Worm (Caenorhabditis elegans) whole organism, late embryonic: Measurements from ENCODE around the gene spe-36.

Experiments used
- C08G9.2 ChIP-seq: sonication (generic microtip); optimal IDR thresholded peaks from 2 replicates; lab custom pipeline; 2016; ENCODE audit warnings: mild to moderate bottlenecking, missing genetic modification characterization, moderate library complexity, missing compliant biosample characterization
- C38D4.7 ChIP-seq: fragments of 200-800 bp; sonication (Bioruptor generic); optimal IDR thresholded peaks from 2 replicates; lab custom pipeline; 2018; ENCODE audit warnings: mild to moderate bottlenecking, missing genetic modification characterization, moderate library complexity, missing compliant biosample characterization
- K02D7.2 ChIP-seq: sonication (generic microtip); optimal IDR thresholded peaks from 2 replicates; lab custom pipeline; 2017; ENCODE audit warnings: mild to moderate bottlenecking, missing genetic modification characterization, missing compliant biosample characterization
- K09A11.1 ChIP-seq: sonication (generic microtip); optimal IDR thresholded peaks from 2 replicates; lab custom pipeline; 2017; ENCODE audit warnings: antibody characterized with exemption, mild to moderate bottlenecking, missing genetic modification characterization, missing compliant biosample characterization; ENCODE audit not compliant: insufficient read depth
- T23F11.4 ChIP-seq: fragments of 200-800 bp; sonication (Bioruptor generic); optimal IDR thresholded peaks from 2 replicates; lab custom pipeline; 2018; ENCODE audit warnings: mild to moderate bottlenecking, missing genetic modification characterization, missing compliant biosample characterization
- Y22D7AL.16 ChIP-seq: sonication (generic microtip); optimal IDR thresholded peaks from 2 replicates; lab custom pipeline; 2016; ENCODE audit warnings: missing genetic modification characterization, missing compliant biosample characterization
- ahr-1 ChIP-seq: sonication (generic microtip); optimal IDR thresholded peaks from 2 replicates; lab custom pipeline; 2016; ENCODE audit warnings: missing genetic modification characterization, missing compliant biosample characterization
- ceh-14 ChIP-seq: sonication (generic microtip); optimal IDR thresholded peaks from 2 replicates; lab custom pipeline; 2016; ENCODE audit warnings: missing genotype, missing genetic modification characterization, missing compliant biosample characterization
- ceh-19 ChIP-seq: fragments of 200-800 bp; sonication (Bioruptor generic); optimal IDR thresholded peaks from 2 replicates; lab custom pipeline; 2018; ENCODE audit warnings: mild to moderate bottlenecking, missing genetic modification characterization, missing compliant biosample characterization
- ceh-22 ChIP-seq: sonication (generic microtip); optimal IDR thresholded peaks from 2 replicates; lab custom pipeline; 2017; ENCODE audit warnings: missing biosample characterization, missing genetic modification characterization
- ceh-24 ChIP-seq: sonication (generic microtip); optimal IDR thresholded peaks from 2 replicates; lab custom pipeline; 2016; ENCODE audit warnings: mild to moderate bottlenecking, missing genetic modification characterization, missing compliant biosample characterization
- ceh-34 ChIP-seq: sonication (generic microtip); optimal IDR thresholded peaks from 2 replicates; lab custom pipeline; 2016; ENCODE audit warnings: mild to moderate bottlenecking, missing genetic modification characterization, missing compliant biosample characterization
- ceh-45 ChIP-seq: fragments of 200-800 bp; sonication (Bioruptor generic); IDR thresholded peaks from 2 replicates; pipeline ENCODE4 v1.3.6; 2022; ENCODE audit warnings: missing genetic modification reagents, missing genetic modification characterization, missing compliant biosample characterization
- ceh-48 ChIP-seq: sonication (generic microtip); optimal IDR thresholded peaks from 2 replicates; lab custom pipeline; 2016; ENCODE audit warnings: missing genetic modification characterization, inconsistent platforms, missing compliant biosample characterization
- dmd-4 ChIP-seq: sonication (generic microtip); optimal IDR thresholded peaks from 2 replicates; lab custom pipeline; 2016; ENCODE audit warnings: borderline replicate concordance, missing genetic modification characterization, missing compliant biosample characterization
- elt-4 ChIP-seq: sonication (generic microtip); optimal IDR thresholded peaks from 2 replicates; lab custom pipeline; 2016; ENCODE audit warnings: missing genetic modification characterization, missing compliant biosample characterization
- ets-4 ChIP-seq: sonication (generic microtip); optimal IDR thresholded peaks from 2 replicates; lab custom pipeline; 2016; ENCODE audit warnings: missing genetic modification characterization, missing compliant biosample characterization
- fax-1 ChIP-seq: sonication (generic microtip); optimal IDR thresholded peaks from 2 replicates; lab custom pipeline; 2016; ENCODE audit warnings: missing genotype, missing genetic modification characterization, missing compliant biosample characterization
- fkh-6 ChIP-seq: sonication (generic microtip); optimal IDR thresholded peaks from 2 replicates; lab custom pipeline; 2016; ENCODE audit warnings: missing genetic modification characterization, missing compliant biosample characterization
- hlh-13 ChIP-seq: fragments of 200-800 bp; sonication (Bioruptor generic); optimal IDR thresholded peaks from 2 replicates; lab custom pipeline; 2018; ENCODE audit warnings: mild to moderate bottlenecking, missing genetic modification characterization, missing compliant biosample characterization
- hlh-15 ChIP-seq: sonication (generic microtip); optimal IDR thresholded peaks from 2 replicates; lab custom pipeline; 2016; ENCODE audit warnings: missing genetic modification characterization, missing compliant biosample characterization
- hlh-6 ChIP-seq: sonication (generic microtip); optimal IDR thresholded peaks from 2 replicates; lab custom pipeline; 2016; ENCODE audit warnings: missing genotype, missing genetic modification characterization, missing compliant biosample characterization
- hlh-8 ChIP-seq: sonication (generic microtip); optimal IDR thresholded peaks from 2 replicates; lab custom pipeline; 2016; ENCODE audit warnings: missing genotype, missing genetic modification characterization, missing compliant biosample characterization
- mec-3 ChIP-seq: sonication (generic microtip); optimal IDR thresholded peaks from 2 replicates; lab custom pipeline; 2016; ENCODE audit warnings: borderline replicate concordance, missing genetic modification characterization, missing compliant biosample characterization
- nfya-1 ChIP-seq: sonication (generic microtip); optimal IDR thresholded peaks from 2 replicates; lab custom pipeline; 2017; ENCODE audit warnings: missing genetic modification characterization, mild to moderate bottlenecking, missing compliant biosample characterization, antibody characterized with exemption, moderate library complexity
- nhr-11 ChIP-seq: fragments of 150-350 bp; optimal IDR thresholded peaks from 2 replicates; lab custom pipeline; 2014; ENCODE audit warnings: missing biosample characterization, missing genetic modification characterization
- nhr-232 ChIP-seq: sonication (generic microtip); optimal IDR thresholded peaks from 2 replicates; lab custom pipeline; 2016; ENCODE audit warnings: missing genetic modification characterization, missing compliant biosample characterization
- pat-9 ChIP-seq: fragments of 200-800 bp; sonication (Bioruptor generic); optimal IDR thresholded peaks from 2 replicates; lab custom pipeline; 2018; ENCODE audit warnings: mild to moderate bottlenecking, missing genetic modification characterization, moderate library complexity, missing compliant biosample characterization
- pha-2 ChIP-seq: sonication (generic microtip); optimal IDR thresholded peaks from 2 replicates; lab custom pipeline; 2017; ENCODE audit warnings: mild to moderate bottlenecking, missing genetic modification characterization, missing compliant biosample characterization
- pha-4 ChIP-seq: fragments of 150-350 bp; optimal IDR thresholded peaks from 2 replicates; lab custom pipeline; 2018; ENCODE audit warnings: missing biosample characterization, missing genetic modification reagents, missing genetic modification characterization
- pqm-1 ChIP-seq: sonication (generic microtip); optimal IDR thresholded peaks from 2 replicates; lab custom pipeline; 2016; ENCODE audit warnings: missing genetic modification characterization, missing compliant biosample characterization
- ref-2 ChIP-seq: sonication (generic microtip); optimal IDR thresholded peaks from 2 replicates; lab custom pipeline; 2016; ENCODE audit warnings: missing genetic modification characterization, missing compliant biosample characterization
- rnt-1 ChIP-seq: sonication (generic microtip); optimal IDR thresholded peaks from 2 replicates; lab custom pipeline; 2016; ENCODE audit warnings: missing genetic modification characterization, missing compliant biosample characterization
- sox-2 ChIP-seq: fragments of 200-800 bp; sonication (Bioruptor generic); IDR thresholded peaks from 2 replicates; pipeline ENCODE4 v1.3.6; 2022; ENCODE audit warnings: missing genetic modification reagents, missing genetic modification characterization, missing compliant biosample characterization
- sox-4 ChIP-seq: sonication (generic microtip); optimal IDR thresholded peaks from 2 replicates; lab custom pipeline; 2017; ENCODE audit warnings: mild to moderate bottlenecking, missing genetic modification characterization, inconsistent platforms, missing compliant biosample characterization
- syd-9 ChIP-seq: sonication (generic microtip); optimal IDR thresholded peaks from 2 replicates; lab custom pipeline; 2016; ENCODE audit warnings: mild to moderate bottlenecking, missing genetic modification characterization, moderate library complexity, missing compliant biosample characterization
- tbx-2 ChIP-seq: sonication (generic microtip); optimal IDR thresholded peaks from 2 replicates; lab custom pipeline; 2016; ENCODE audit warnings: missing genetic modification characterization, missing compliant biosample characterization
- tbx-7 ChIP-seq: sonication (generic microtip); optimal IDR thresholded peaks from 2 replicates; lab custom pipeline; 2016; ENCODE audit warnings: missing genotype, missing genetic modification characterization, missing compliant biosample characterization
- ttx-3 ChIP-seq: sonication (generic microtip); optimal IDR thresholded peaks from 2 replicates; lab custom pipeline; 2016; ENCODE audit warnings: missing genetic modification reagents, missing genetic modification characterization, missing compliant biosample characterization
- unc-42 ChIP-seq: sonication (generic microtip); optimal IDR thresholded peaks from 2 replicates; lab custom pipeline; 2016; ENCODE audit warnings: missing genotype, missing genetic modification characterization, missing compliant biosample characterization
- unc-86 ChIP-seq: sonication (generic microtip); optimal IDR thresholded peaks from 2 replicates; lab custom pipeline; 2016; ENCODE audit warnings: missing genetic modification characterization, missing compliant biosample characterization

The spe-36 gene

DNA sequence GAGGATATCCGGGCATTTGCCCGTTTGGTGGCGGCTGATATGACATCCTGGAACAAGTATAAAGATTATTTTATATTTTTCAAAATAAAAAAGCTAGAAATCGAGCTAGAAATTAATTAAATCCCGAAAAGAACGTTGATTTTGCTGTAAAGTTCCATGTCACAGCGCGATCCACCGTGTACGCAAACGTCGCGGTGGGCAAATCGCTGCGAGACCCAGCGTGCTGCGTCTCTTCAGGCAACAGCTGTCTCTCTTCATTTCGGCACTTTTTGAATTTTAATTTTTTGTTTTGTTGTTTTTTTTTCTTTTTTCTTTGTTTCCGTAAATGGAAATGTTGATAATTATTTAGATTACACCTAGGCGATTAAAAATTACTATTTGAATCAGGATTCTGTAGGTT is 25.9 kb downstream of the spe-36 start, which contains the start of gene sec-24.1 (continued):
- no peak for TF ChIP-seq hlh-8
- no peak for TF ChIP-seq fkh-6 (tag; lab: Kevin White, UChicago)
- TF ChIP-seq pat-9 (tag; lab: Kevin White, UChicago), result peak; percentile 51
- no peak for TF ChIP-seq pha-4 (tag; lab: Kevin White, UChicago)
- TF ChIP-seq ttx-3 (tag; lab: Kevin White, UChicago), result no peak
- peak; percentile 75 for TF ChIP-seq tbx-2
- TF ChIP-seq ref-2, result no peak
- no peak for TF ChIP-seq syd-9 (tag; lab: Kevin White, UChicago)
- TF ChIP-seq mec-3 (tag; lab: Kevin White, UChicago), result no peak
- TF ChIP-seq unc-42 (tag; lab: Kevin White, UChicago), result peak; percentile 3
- peak; percentile 7 for TF ChIP-seq rnt-1 (tag; lab: Kevin White, UChicago)
- TF ChIP-seq C38D4.7 (GFP tag; lab: Kevin White, UChicago), result no peak
- TF ChIP-seq tbx-7 (tag; lab: Kevin White, UChicago), result no peak
- peak; percentile 94 for TF ChIP-seq nfya-1
- TF ChIP-seq ceh-34 (tag; lab: Kevin White, UChicago), result no peak
- TF ChIP-seq hlh-13 (GFP tag; lab: Kevin White, UChicago), result no peak
- TF ChIP-seq sox-2 (GFP tag; lab: Robert Waterston, UW), result no peak
- TF ChIP-seq Y22D7AL.16 (tag; lab: Kevin White, UChicago), result no peak
- no peak for TF ChIP-seq pha-2
- TF ChIP-seq ceh-19 (GFP tag; lab: Kevin White, UChicago), result no peak
- no peak for TF ChIP-seq ahr-1 (tag; lab: Kevin White, UChicago)
- no peak for TF ChIP-seq nhr-232
- TF ChIP-seq pqm-1, result no peak
- peak; percentile 17 for TF ChIP-seq ets-4 (tag; lab: Kevin White, UChicago)
- TF ChIP-seq K09A11.1 (tag; lab: Kevin White, UChicago), result peak; percentile 59
- TF ChIP-seq hlh-15, result no peak
- no peak for TF ChIP-seq ceh-48 (tag; lab: Kevin White, UChicago)
- no peak for TF ChIP-seq unc-86 (tag; lab: Kevin White, UChicago)
- no peak for TF ChIP-seq ceh-24
- no peak for TF ChIP-seq ceh-22 (tag; lab: Kevin White, UChicago)
- no peak for TF ChIP-seq nhr-11
- no peak for TF ChIP-seq hlh-6 (tag; lab: Kevin White, UChicago)
- TF ChIP-seq K02D7.2 (tag; lab: Kevin White, UChicago), result no peak
- TF ChIP-seq ceh-14 (tag; lab: Kevin White, UChicago), result no peak
- no peak for TF ChIP-seq T23F11.4 (GFP tag; lab: Kevin White, UChicago)
- no peak for TF ChIP-seq sox-4
- no peak for TF ChIP-seq fax-1 (tag; lab: Kevin White, UChicago)

DNA sequence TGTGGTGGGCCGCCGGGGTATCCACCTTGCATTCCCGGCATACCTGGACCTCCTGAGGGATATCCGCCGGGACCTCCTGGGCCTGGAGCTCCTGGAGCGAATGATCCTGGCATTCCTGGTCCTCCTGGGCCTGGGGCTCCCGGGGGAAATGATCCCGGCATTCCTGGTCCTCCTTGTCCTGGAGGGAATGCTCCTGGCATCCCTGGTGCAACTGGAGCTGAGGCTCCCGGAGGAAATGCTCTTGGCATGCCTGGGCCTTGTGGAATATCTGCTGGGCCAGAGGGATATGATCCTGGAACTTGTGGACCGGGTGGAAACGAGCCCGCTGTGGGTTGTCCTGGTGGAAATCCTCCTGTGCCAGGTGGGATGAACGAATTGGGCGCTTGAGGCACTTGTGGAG is 27.0 kb downstream of the spe-36 start:
- TF ChIP-seq dmd-4 (tag; lab: Kevin White, UChicago), result no peak
- TF ChIP-seq ceh-34 (tag; lab: Kevin White, UChicago), result no peak
- no peak for TF ChIP-seq ceh-45 (GFP tag; lab: Robert Waterston, UW)
- no peak for TF ChIP-seq fax-1 (tag; lab: Kevin White, UChicago)
- peak; percentile 87 for TF ChIP-seq elt-4
- TF ChIP-seq C08G9.2 (tag; lab: Kevin White, UChicago), result peak; percentile 23
- no peak for TF ChIP-seq unc-42 (tag; lab: Kevin White, UChicago)
- TF ChIP-seq mec-3 (tag; lab: Kevin White, UChicago), result peak; percentile 63
- TF ChIP-seq nhr-11, result no peak
- TF ChIP-seq, all 69 proteins: peak for 3
